Worm (Caenorhabditis elegans) whole organism, L4 larva: ENCODE measurements around the gene skr-21.

ENCODE experiments used
- F10B5.3 ChIP-seq: sonication (generic microtip); optimal IDR thresholded peaks from 2 replicates; lab custom pipeline; 2016; ENCODE audit warnings: mild to moderate bottlenecking, missing genetic modification characterization, missing compliant biosample characterization
- F26F4.8 ChIP-seq: fragments of 200-800 bp; sonication (Bioruptor generic); conservative IDR thresholded peaks from 2 replicates; pipeline ENCODE4 v1.3.6; 2022; ENCODE audit warnings: missing genetic modification characterization, missing compliant biosample characterization
- F37D6.2 ChIP-seq: sonication (generic microtip); optimal IDR thresholded peaks from 2 replicates; lab custom pipeline; 2016; ENCODE audit warnings: mild to moderate bottlenecking, missing genetic modification characterization, missing compliant biosample characterization
- F44E2.7 ChIP-seq: fragments of 200-800 bp; sonication (Bioruptor generic); IDR thresholded peaks from 2 replicates; pipeline ENCODE4 v2.1.2; 2022; ENCODE audit warnings: missing genetic modification characterization, missing compliant biosample characterization
- F49E8.2 ChIP-seq: sonication (generic microtip); optimal IDR thresholded peaks from 2 replicates; lab custom pipeline; 2016; ENCODE audit warnings: missing compliant biosample characterization, mild to moderate bottlenecking, missing genetic modification characterization, borderline replicate concordance
- T20F7.1 ChIP-seq: fragments of 200-800 bp; sonication (Bioruptor generic); optimal IDR thresholded peaks from 2 replicates; lab custom pipeline; 2018; ENCODE audit warnings: mild to moderate bottlenecking, missing genetic modification characterization, missing compliant biosample characterization
- T26A8.4 ChIP-seq: fragments of 200-800 bp; sonication (Bioruptor generic); IDR thresholded peaks from 2 replicates; pipeline ENCODE4 v1.3.6; 2022; ENCODE audit warnings: missing genetic modification characterization, missing compliant biosample characterization
- Y105C5A.15 ChIP-seq: fragments of 200-800 bp; sonication (Bioruptor generic); IDR thresholded peaks from 2 replicates; pipeline ENCODE4 v1.3.6; 2022; ENCODE audit warnings: missing genetic modification characterization, missing compliant biosample characterization
- Y5F2A.4 ChIP-seq: fragments of 200-800 bp; sonication (Bioruptor generic); optimal IDR thresholded peaks from 2 replicates; lab custom pipeline; 2018; ENCODE audit warnings: mild to moderate bottlenecking, missing genetic modification characterization, missing compliant biosample characterization
- aha-1 ChIP-seq: fragments of 150-350 bp; peaks from one replicate; lab custom pipeline; 2014; ENCODE audit warnings: missing biosample characterization, missing genetic modification characterization
- ama-1 ChIP-seq: fragments of 150-350 bp; optimal IDR thresholded peaks from 2 replicates; lab custom pipeline; 2014; ENCODE audit warnings: inconsistent platforms, mixed read lengths
- arid-1 ChIP-seq: fragments of 200-800 bp; sonication (Bioruptor generic); conservative IDR thresholded peaks from 2 replicates; pipeline ENCODE4 v1.3.6; 2022; ENCODE audit warnings: missing genetic modification reagents, missing genetic modification characterization, missing compliant biosample characterization
- attf-4 ChIP-seq: sonication (generic microtip); optimal IDR thresholded peaks from 3 replicates; lab custom pipeline; 2017; ENCODE audit warnings: missing biosample characterization, missing genetic modification characterization
- ceh-20 ChIP-seq: fragments of 200-800 bp; sonication (Bioruptor generic); IDR thresholded peaks from 2 replicates; pipeline ENCODE4 v1.3.6; 2022; ENCODE audit warnings: missing genetic modification reagents, missing genetic modification characterization, missing compliant biosample characterization
- ces-1 ChIP-seq: fragments of 150-350 bp; sonication (generic microtip); optimal IDR thresholded peaks from 4 replicates; lab custom pipeline; 2014; ENCODE audit warnings: missing biosample characterization, missing genetic modification reagents, missing genetic modification characterization
- cey-2 ChIP-seq: sonication (generic microtip); optimal IDR thresholded peaks from 3 replicates; lab custom pipeline; 2017; ENCODE audit warnings: missing genetic modification characterization, mild to moderate bottlenecking, missing compliant biosample characterization, antibody characterized with exemption, borderline replicate concordance; ENCODE audit not compliant: insufficient read depth
- ctbp-1 ChIP-seq: fragments of 200-800 bp; sonication (Bioruptor generic); IDR thresholded peaks from 2 replicates; pipeline ENCODE4 v1.3.6; 2022; ENCODE audit warnings: missing genetic modification reagents, missing genetic modification characterization, missing compliant biosample characterization
- daf-16 ChIP-seq, 3 experiments: sonication (generic microtip); optimal IDR thresholded peaks; 2 replicates each; lab custom pipeline; 2016 to 2017; ENCODE audit warnings: missing genetic modification characterization in 3 of 3, missing genetic modification reagents in 3 of 3, mild to moderate bottlenecking in 2 of 3, missing compliant biosample characterization in 2 of 3, missing biosample characterization in 1 of 3, moderate library complexity in 1 of 3
- daf-8 ChIP-seq: fragments of 200-800 bp; sonication (Bioruptor generic); IDR thresholded peaks from 2 replicates; pipeline ENCODE4 v1.3.6; 2022; ENCODE audit warnings: missing genetic modification characterization, missing compliant biosample characterization
- dmd-6 ChIP-seq: fragments of 200-800 bp; sonication (Bioruptor generic); IDR thresholded peaks from 2 replicates; pipeline ENCODE4 v1.3.6; 2022; ENCODE audit warnings: missing genetic modification reagents, missing genetic modification characterization, missing compliant biosample characterization
- dmd-8 ChIP-seq: fragments of 200-800 bp; sonication (Bioruptor generic); IDR thresholded peaks from 2 replicates; pipeline ENCODE4 v1.3.6; 2022; ENCODE audit warnings: missing genetic modification characterization, missing compliant biosample characterization
- duxl-1 ChIP-seq: sonication (generic microtip); optimal IDR thresholded peaks from 2 replicates; lab custom pipeline; 2016; ENCODE audit warnings: mild to moderate bottlenecking, missing genetic modification characterization, moderate library complexity, missing compliant biosample characterization; ENCODE audit not compliant: poor library complexity
- dve-1 ChIP-seq: sonication (generic microtip); optimal IDR thresholded peaks from 2 replicates; lab custom pipeline; 2017; ENCODE audit warnings: antibody characterized with exemption, mild to moderate bottlenecking, missing genetic modification characterization, missing compliant biosample characterization; ENCODE audit not compliant: insufficient read depth
- egl-27 ChIP-seq: sonication (generic microtip); optimal IDR thresholded peaks from 3 replicates; lab custom pipeline; 2017; ENCODE audit warnings: missing biosample characterization, missing genetic modification reagents, missing genetic modification characterization
- egl-43 ChIP-seq: fragments of 200-800 bp; sonication (Bioruptor generic); IDR thresholded peaks from 2 replicates; pipeline ENCODE4 v1.3.6; 2022; ENCODE audit warnings: missing genetic modification reagents, missing genetic modification characterization, missing compliant biosample characterization
- hif-1 ChIP-seq, 2 experiments: sonication (generic microtip); optimal IDR thresholded peaks; 2 replicates each; lab custom pipeline; 2016 to 2017; ENCODE audit warnings: missing compliant biosample characterization in 2 of 2, missing genetic modification characterization in 2 of 2, missing genetic modification reagents in 2 of 2, missing genotype in 2 of 2, mild to moderate bottlenecking in 1 of 2
- jun-1 ChIP-seq: fragments of 150-350 bp; optimal IDR thresholded peaks from 2 replicates; lab custom pipeline; 2014; ENCODE audit warnings: missing biosample characterization, missing genetic modification reagents, missing genetic modification characterization
- lim-7 ChIP-seq: fragments of 200-800 bp; sonication (Bioruptor generic); IDR thresholded peaks from 2 replicates; pipeline ENCODE4 v1.3.6; 2022; ENCODE audit warnings: missing genetic modification characterization, missing compliant biosample characterization
- lin-29 ChIP-seq: fragments of 200-800 bp; sonication (Bioruptor generic); IDR thresholded peaks from 2 replicates; pipeline ENCODE4 v1.3.6; 2022; ENCODE audit warnings: missing genetic modification reagents, missing genetic modification characterization, missing compliant biosample characterization
- lir-3 ChIP-seq: sonication (generic microtip); optimal IDR thresholded peaks from 2 replicates; lab custom pipeline; 2016; ENCODE audit warnings: mild to moderate bottlenecking, missing genetic modification characterization, missing compliant biosample characterization
- madf-5 ChIP-seq, 2 experiments: fragments of 200-800 bp; sonication (Bioruptor generic); IDR thresholded peaks; 2 replicates each; pipeline ENCODE4 v1.3.6; 2022; ENCODE audit warnings: missing compliant biosample characterization in 2 of 2, missing genetic modification characterization in 2 of 2
- mdl-1 ChIP-seq, 2 experiments: fragments of 150-350 bp in 1 of 2; sonication (generic microtip) in 1 of 2; optimal IDR thresholded peaks; 2 replicates each; lab custom pipeline; 2014 to 2017; ENCODE audit warnings: missing biosample characterization in 2 of 2, missing genetic modification characterization in 2 of 2
- mdt-29 ChIP-seq: fragments of 200-800 bp; sonication (Bioruptor generic); IDR thresholded peaks from 2 replicates; pipeline ENCODE4 v1.3.6; 2022; ENCODE audit warnings: missing genetic modification reagents, missing genetic modification characterization, missing compliant biosample characterization
- mxl-3 ChIP-seq: fragments of 200-800 bp; sonication (Bioruptor generic); optimal IDR thresholded peaks from 2 replicates; lab custom pipeline; 2018; ENCODE audit warnings: mild to moderate bottlenecking, missing genetic modification characterization, missing compliant biosample characterization
- nhr-10 ChIP-seq: fragments of 150-350 bp; optimal IDR thresholded peaks from 2 replicates; lab custom pipeline; 2014; ENCODE audit warnings: missing biosample characterization, missing genetic modification characterization
- nhr-111 ChIP-seq: fragments of 200-800 bp; sonication (Bioruptor generic); optimal IDR thresholded peaks from 2 replicates; lab custom pipeline; 2018; ENCODE audit warnings: mild to moderate bottlenecking, missing genetic modification characterization, missing compliant biosample characterization
- nhr-28 ChIP-seq: fragments of 150-350 bp; optimal IDR thresholded peaks from 2 replicates; lab custom pipeline; 2014; ENCODE audit warnings: missing biosample characterization, missing genetic modification characterization
- nhr-42 ChIP-seq: fragments of 200-800 bp; sonication (Bioruptor generic); IDR thresholded peaks from 2 replicates; pipeline ENCODE4 v1.3.6; 2022; ENCODE audit warnings: missing genetic modification characterization, missing compliant biosample characterization
- nhr-48 ChIP-seq: sonication (generic microtip); optimal IDR thresholded peaks from 2 replicates; lab custom pipeline; 2016; ENCODE audit warnings: mild to moderate bottlenecking, missing genetic modification characterization, missing compliant biosample characterization
- pha-4 ChIP-seq, 2 experiments: fragments of 150-350 bp in 1 of 2; fragments of 200-800 bp in 1 of 2; sonication (Bioruptor generic) in 1 of 2; IDR thresholded peaks in 1 of 2; optimal IDR thresholded peaks in 1 of 2; 2 replicates each; pipeline versions ENCODE4 v1.3.6 to Lab custom; 2014 to 2022; ENCODE audit warnings: missing genetic modification characterization in 2 of 2, missing genetic modification reagents in 2 of 2, missing biosample characterization in 1 of 2, missing compliant biosample characterization in 1 of 2
- rbr-2 ChIP-seq: sonication (generic microtip); optimal IDR thresholded peaks from 2 replicates; lab custom pipeline; 2016; ENCODE audit warnings: missing genotype, missing genetic modification characterization, missing compliant biosample characterization
- saeg-2 ChIP-seq: fragments of 200-800 bp; sonication (Bioruptor generic); IDR thresholded peaks from 2 replicates; pipeline ENCODE4 v1.3.6; 2022; ENCODE audit warnings: missing genetic modification reagents, missing genetic modification characterization, missing compliant biosample characterization
- spr-3 ChIP-seq: fragments of 200-800 bp; sonication (Bioruptor generic); optimal IDR thresholded peaks from 2 replicates; lab custom pipeline; 2018; ENCODE audit warnings: mild to moderate bottlenecking, missing genetic modification characterization, missing compliant biosample characterization
- unc-62 ChIP-seq, 3 experiments: fragments of 150-350 bp in 1 of 3; sonication (generic microtip); optimal IDR thresholded peaks in 2 of 3; peaks in 1 of 3; 1 replicate in 1 of 3; 2 replicates in 2 of 3; lab custom pipeline; 2014 to 2017; ENCODE audit warnings: missing biosample characterization in 3 of 3, missing genetic modification characterization in 3 of 3, missing genetic modification reagents in 3 of 3, missing genotype in 1 of 3
- vab-7 ChIP-seq: fragments of 200-800 bp; sonication (Bioruptor generic); IDR thresholded peaks from 2 replicates; pipeline ENCODE4 v1.3.6; 2022; ENCODE audit warnings: missing genetic modification reagents, missing genetic modification characterization, missing compliant biosample characterization
- zip-11 ChIP-seq: fragments of 200-800 bp; sonication (Bioruptor generic); IDR thresholded peaks from 2 replicates; pipeline ENCODE4 v1.3.6; 2022; ENCODE audit warnings: missing genetic modification characterization, missing compliant biosample characterization
- zip-2 ChIP-seq: fragments of 150-350 bp; optimal IDR thresholded peaks from 2 replicates; lab custom pipeline; 2014; ENCODE audit warnings: missing biosample characterization, missing genetic modification characterization
- ztf-11 ChIP-seq: fragments of 150-350 bp; optimal IDR thresholded peaks from 2 replicates; lab custom pipeline; 2014; ENCODE audit warnings: missing biosample characterization, missing genetic modification characterization

The skr-21 gene

DNA sequence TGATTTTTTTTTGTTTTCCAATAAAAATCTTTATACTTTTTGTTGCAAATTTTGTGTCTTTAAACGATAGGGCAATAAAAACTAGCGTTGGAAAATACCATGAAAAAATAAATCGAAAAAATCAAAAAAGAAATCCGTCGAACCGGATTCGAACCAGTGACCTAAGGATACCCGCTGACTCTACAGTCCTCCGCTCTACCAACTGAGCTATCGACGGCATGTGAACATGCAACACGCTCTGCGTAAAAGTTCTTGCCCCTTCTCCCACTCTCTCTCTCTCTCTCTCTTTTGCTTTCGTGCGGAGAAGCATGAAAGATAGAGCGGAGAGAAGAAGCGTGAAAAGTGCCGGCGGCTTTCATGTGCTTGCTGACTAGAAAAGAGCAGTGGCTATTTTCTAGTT is 38.1 kb upstream of the skr-21 start (continued):
- TF ChIP-seq daf-16 (GFP tag; optimal IDR thresholded peaks at IDR 0.05; lab: Kevin White, UChicago) (peak; percentile 59 to 81), daf-16 (tag; optimal IDR thresholded peaks at IDR 0.05; lab: Kevin White, UChicago) (peak; percentile 44), F37D6.2 (tag; lab: Kevin White, UChicago) (peak; percentile 59), nhr-10 (no peak), ceh-20 (GFP tag; lab: Robert Waterston, UW) (peak; percentile 59; the same call in 1 of the 2 replicates), madf-5 (GFP tag; IDR thresholded peaks at IDR 0.05; lab: Robert Waterston, UW) (peak; percentile 54 to 81; a peak in 2 of 4 replicates), ztf-11 (tag; lab: Kevin White, UChicago) (no peak), F49E8.2 (peak; percentile 39), nhr-42 (GFP tag; lab: Robert Waterston, UW) (0 out of 2 replicates have a peak, but pooled peaks have one; percentile 71), Y105C5A.15 (GFP tag; lab: Robert Waterston, UW) (peak; percentile 62; the same call in 1 of the 2 replicates), saeg-2 (peak; percentile 77), T26A8.4 (no peak; the same call in 1 of the 2 replicates), unc-62 (GFP tag; optimal IDR thresholded peaks at IDR 0.05 in 1 of 2; lab: Kevin White, UChicago) (peak in 1 of 2 experiments; percentile 78), unc-62 (tag; optimal IDR thresholded peaks at IDR 0.05; lab: Kevin White, UChicago) (no peak), zip-11 (GFP tag; lab: Robert Waterston, UW) (peak; percentile 65; the same call in 1 of the 2 replicates), lin-29 (GFP tag; lab: Robert Waterston, UW) (peak; percentile 74; the same call in 1 of the 2 replicates), dve-1 (tag; lab: Kevin White, UChicago) (peak; percentile 70), F26F4.8 (GFP tag; lab: Robert Waterston, UW) (peak; percentile 94), cey-2 (no peak), vab-7 (GFP tag; lab: Robert Waterston, UW) (peak; percentile 93), rbr-2 (tag; lab: Kevin White, UChicago) (peak; percentile 64), jun-1 (tag; lab: Kevin White, UChicago) (peak; percentile 32), spr-3 (GFP tag; lab: Kevin White, UChicago) (peak; percentile 15), pha-4 (GFP tag; IDR thresholded peaks at IDR 0.05; lab: Robert Waterston, UW) (peak; percentile 89), pha-4 (tag; optimal IDR thresholded peaks at IDR 0.05; lab: Kevin White, UChicago) (no peak), nhr-28 (tag; lab: Kevin White, UChicago) (peak; percentile 46), egl-43 (GFP tag; lab: Robert Waterston, UW) (peak; percentile 95), lim-7 (GFP tag; lab: Robert Waterston, UW) (peak; percentile 94), duxl-1 (tag; lab: Kevin White, UChicago) (peak; percentile 61), lir-3 (tag; lab: Kevin White, UChicago) (peak; percentile 70), nhr-48 (tag; lab: Kevin White, UChicago) (peak; percentile 71), attf-4 (tag; lab: Kevin White, UChicago) (no peak), T20F7.1 (GFP tag; lab: Kevin White, UChicago) (no peak), Y5F2A.4 (GFP tag; lab: Kevin White, UChicago) (no peak), ama-1 (no peak), hif-1 (tag; optimal IDR thresholded peaks at IDR 0.05; lab: Kevin White, UChicago) (peak; percentile 33 to 51), dmd-6 (GFP tag; lab: Robert Waterston, UW) (peak; percentile 71), ces-1 (GFP tag; lab: Kevin White, UChicago) (no peak), F10B5.3 (tag; lab: Kevin White, UChicago) (peak; percentile 53), mdt-29 (GFP tag; lab: Robert Waterston, UW) (peak; percentile 83), F44E2.7 (GFP tag; lab: Robert Waterston, UW) (peak; percentile 91), zip-2 (tag; lab: Kevin White, UChicago) (peak; percentile 40), dmd-8 (peak; percentile 87), arid-1 (GFP tag; lab: Robert Waterston, UW) (peak; percentile 93), nhr-111 (peak; percentile 61), mxl-3 (GFP tag; lab: Kevin White, UChicago) (peak; percentile 54), mdl-1 (tag; optimal IDR thresholded peaks at IDR 0.05; lab: Kevin White, UChicago) (peak; percentile 22 to 72), ctbp-1 (GFP tag; lab: Robert Waterston, UW) (peak; percentile 82), daf-8 (GFP tag; lab: Robert Waterston, UW) (0 out of 2 replicates have a peak, but pooled peaks have one; percentile 58), aha-1 (peak; percentile 98), egl-27 (tag; lab: Kevin White, UChicago) (no peak)
